Fruit fly (Drosophila melanogaster): ENCODE results near the gene HINT1.

DNA sequence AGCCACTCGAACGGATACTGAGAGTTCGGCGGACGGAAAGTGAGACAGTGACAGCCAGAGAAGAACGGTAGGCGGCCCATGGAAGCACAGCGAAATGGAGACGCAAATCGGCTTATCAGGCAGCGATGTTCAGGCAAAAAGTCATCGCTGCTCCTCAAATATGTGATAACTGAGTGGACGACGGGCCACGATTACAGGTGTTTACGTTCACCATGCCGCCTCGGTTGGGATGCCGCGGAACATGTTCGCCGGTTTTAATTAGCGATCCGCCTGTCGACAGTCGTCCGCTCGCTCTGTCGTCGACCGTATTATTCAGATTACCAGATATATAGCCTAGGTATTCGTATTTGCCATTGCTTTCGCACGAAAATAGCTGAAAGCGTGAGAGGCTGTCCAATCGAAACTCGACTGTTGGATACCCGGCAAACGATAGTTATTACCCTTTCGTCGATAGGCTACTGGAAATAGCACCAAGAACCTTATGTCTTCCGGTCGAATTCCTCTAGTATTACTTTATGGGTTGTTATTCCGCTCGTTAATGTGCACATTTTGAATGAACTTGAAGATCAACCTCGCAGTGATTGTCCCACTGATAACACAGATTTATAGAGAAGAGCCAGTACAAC, 18.7 kb upstream of the HINT1 start:
- no peak for TF ChIP-seq Pif1B (GFP tag; optimal IDR thresholded peaks at IDR 0.05)
- no peak for TF ChIP-seq CG17806 (tag; optimal IDR thresholded peaks at IDR 0.05)
- TF ChIP-seq D1 (tag; optimal IDR thresholded peaks at IDR 0.05) = no peak
- TF ChIP-seq fd96Ca (GFP tag; IDR thresholded peaks at IDR 0.05) = no peak
- no peak for TF ChIP-seq CG10348 (GFP tag; IDR thresholded peaks at IDR 0.05)
- TF ChIP-seq CG34367 (tag; optimal IDR thresholded peaks at IDR 0.05) = no peak
- no peak for TF ChIP-seq Ets98B (GFP tag; IDR thresholded peaks at IDR 0.05)
- TF ChIP-seq rn (GFP tag; IDR thresholded peaks at IDR 0.05) = no peak
